Worm (Caenorhabditis elegans) whole organism, young adult: ENCODE data around the gene R05G9R.1.

ENCODE experiments used
- F22D6.2 ChIP-seq: sonication (generic microtip); optimal IDR thresholded peaks from 2 replicates; lab custom pipeline; 2016; ENCODE audit warnings: mild to moderate bottlenecking, missing genetic modification characterization, missing compliant biosample characterization
- F57A8.1 ChIP-seq: fragments of 200-800 bp; sonication (Bioruptor generic); optimal IDR thresholded peaks from 2 replicates; lab custom pipeline; 2018; ENCODE audit warnings: mild to moderate bottlenecking, missing genetic modification characterization, moderate library complexity, missing compliant biosample characterization
- Y53F4B.3 ChIP-seq: fragments of 200-800 bp; sonication (Bioruptor generic); IDR thresholded peaks from 2 replicates; pipeline ENCODE4 v1.3.6; 2022; ENCODE audit warnings: missing genetic modification reagents, missing genetic modification characterization, missing compliant biosample characterization
- akir-1 ChIP-seq: fragments of 200-800 bp; sonication (Bioruptor generic); optimal IDR thresholded peaks from 2 replicates; lab custom pipeline; 2018; ENCODE audit warnings: mild to moderate bottlenecking, missing genetic modification characterization, moderate library complexity, missing compliant biosample characterization
- ceh-40 ChIP-seq: fragments of 200-800 bp; sonication (Bioruptor generic); IDR thresholded peaks from 2 replicates; pipeline ENCODE4 v1.3.6; 2022; ENCODE audit warnings: missing genetic modification characterization, missing compliant biosample characterization
- gei-17 ChIP-seq: fragments of 200-800 bp; sonication (Bioruptor generic); optimal IDR thresholded peaks from 2 replicates; lab custom pipeline; 2018; ENCODE audit warnings: mild to moderate bottlenecking, missing genetic modification characterization, missing compliant biosample characterization
- him-1 ChIP-seq: sonication (generic microtip); optimal IDR thresholded peaks from 2 replicates; lab custom pipeline; 2016; ENCODE audit warnings: missing genotype, missing genetic modification reagents, missing genetic modification characterization, missing compliant biosample characterization
- hmg-1.2 ChIP-seq: fragments of 200-800 bp; sonication (Bioruptor generic); IDR thresholded peaks from 2 replicates; pipeline ENCODE4 v1.3.6; 2022; ENCODE audit warnings: missing genetic modification reagents, missing genetic modification characterization, missing compliant biosample characterization
- lir-1 ChIP-seq: fragments of 200-800 bp; sonication (Bioruptor generic); conservative IDR thresholded peaks from 2 replicates; pipeline ENCODE4 v1.3.6; 2022; ENCODE audit warnings: missing genetic modification reagents, missing genetic modification characterization, missing compliant biosample characterization
- madf-6 ChIP-seq: fragments of 200-800 bp; sonication (Bioruptor generic); IDR thresholded peaks from 2 replicates; pipeline ENCODE4 v1.3.6; 2022; ENCODE audit warnings: missing genetic modification reagents, missing genetic modification characterization, missing compliant biosample characterization
- nhr-179 ChIP-seq: sonication (generic microtip); optimal IDR thresholded peaks from 2 replicates; lab custom pipeline; 2016; ENCODE audit warnings: mild to moderate bottlenecking, missing genetic modification characterization, missing compliant biosample characterization
- pbrm-1 ChIP-seq: fragments of 200-800 bp; sonication (Bioruptor generic); IDR thresholded peaks from 2 replicates; pipeline ENCODE4 v1.3.6; 2022; ENCODE audit warnings: missing genetic modification reagents, missing genetic modification characterization, missing compliant biosample characterization
- tlf-1 ChIP-seq: fragments of 200-800 bp; sonication (Bioruptor generic); optimal IDR thresholded peaks from 2 replicates; lab custom pipeline; 2018; ENCODE audit warnings: mild to moderate bottlenecking, missing genetic modification characterization, missing compliant biosample characterization
- ztf-3 ChIP-seq: fragments of 200-800 bp; sonication (Bioruptor generic); optimal IDR thresholded peaks from 2 replicates; lab custom pipeline; 2018; ENCODE audit warnings: mild to moderate bottlenecking, missing genetic modification characterization, missing compliant biosample characterization

- TF ChIP-seq akir-1 (GFP tag; lab: Kevin White, UChicago) (no peak), F57A8.1 (GFP tag; lab: Kevin White, UChicago) (no peak), lir-1 (GFP tag; lab: Robert Waterston, UW) (no peak), tlf-1 (GFP tag; lab: Kevin White, UChicago) (no peak), madf-6 (GFP tag; lab: Robert Waterston, UW) (no peak), ztf-3 (GFP tag; lab: Kevin White, UChicago) (no peak), Y53F4B.3 (GFP tag; lab: Robert Waterston, UW) (no peak), ceh-40 (GFP tag; lab: Robert Waterston, UW) (no peak), hmg-1.2 (GFP tag; lab: Robert Waterston, UW) (no peak), nhr-179 (no peak), gei-17 (GFP tag; lab: Kevin White, UChicago) (no peak), F22D6.2 (tag; lab: Kevin White, UChicago) (no peak), him-1 (tag; lab: Kevin White, UChicago) (no peak), pbrm-1 (GFP tag; lab: Robert Waterston, UW) (no peak)
Observed at ce11 chrII:6523940-6524339, 10.1 kb upstream of the R05G9R.1 start.
